Fruit fly (Drosophila melanogaster) whole organism, wandering third instar larva: ENCODE measurements around the gene CG6709.

Experiments used
- Abd-B ChIP-seq: fragments of >200 bp; optimal IDR thresholded peaks from 2 replicates; lab custom pipeline; 2017; ENCODE audit warnings: missing biosample characterization, missing genetic modification characterization
- CG32264 ChIP-seq: fragments of 200-800 bp; sonication (Bioruptor generic); optimal IDR thresholded peaks from 2 replicates; lab custom pipeline; 2016; ENCODE audit warnings: missing biosample characterization, missing genetic modification characterization
- CG9705 ChIP-seq: fragments of 200-800 bp; sonication (Bioruptor generic); optimal IDR thresholded peaks from 2 replicates; lab custom pipeline; 2018; ENCODE audit warnings: missing biosample characterization, mild to moderate bottlenecking, missing genetic modification characterization
- CrebA ChIP-seq: fragments of 200-800 bp; sonication (Bioruptor generic); optimal IDR thresholded peaks from 2 replicates; lab custom pipeline; 2016; ENCODE audit warnings: missing biosample characterization, mild to moderate bottlenecking, missing genetic modification characterization, borderline replicate concordance
- Dfd ChIP-seq: fragments of >200 bp; optimal IDR thresholded peaks from 2 replicates; lab custom pipeline; 2017; ENCODE audit warnings: missing biosample characterization, missing genetic modification characterization
- Dif ChIP-seq: fragments of 200-275, 200-300 bp; sonication (Bioruptor generic); optimal IDR thresholded peaks from 2 replicates; lab custom pipeline; 2018; ENCODE audit warnings: missing biosample characterization, missing genetic modification characterization; ENCODE audit not compliant: partially characterized antibody
- GATAd ChIP-seq: sonication (Bioruptor generic); optimal IDR thresholded peaks from 2 replicates; lab custom pipeline; 2016; ENCODE audit warnings: missing biosample characterization, missing genetic modification characterization
- HLH106 ChIP-seq: fragments of 200-800 bp; optimal IDR thresholded peaks from 3 replicates; lab custom pipeline; 2019; ENCODE audit warnings: missing biosample characterization, mild to moderate bottlenecking, missing genetic modification characterization, moderate library complexity
- Hnf4 ChIP-seq: fragments of 200-800 bp; sonication (Bioruptor generic); optimal IDR thresholded peaks from 2 replicates; lab custom pipeline; 2016; ENCODE audit warnings: missing biosample characterization, mild to moderate bottlenecking, missing genetic modification characterization
- Hr78 ChIP-seq: fragments of >200 bp; optimal IDR thresholded peaks from 2 replicates; lab custom pipeline; 2017; ENCODE audit warnings: missing biosample characterization, missing genetic modification characterization
- Hr83 ChIP-seq: fragments of 200-300 bp; sonication (Bioruptor generic); optimal IDR thresholded peaks from 2 replicates; lab custom pipeline; 2016; ENCODE audit warnings: missing biosample characterization, mild to moderate bottlenecking, missing genetic modification characterization, moderate library complexity; ENCODE audit not compliant: poor library complexity, severe bottlenecking
- Jra ChIP-seq: sonication (Bioruptor generic); optimal IDR thresholded peaks from 2 replicates; lab custom pipeline; 2016; ENCODE audit warnings: missing biosample characterization, missing genetic modification characterization
- Mio ChIP-seq: sonication (Bioruptor generic); optimal IDR thresholded peaks from 2 replicates; lab custom pipeline; 2016; ENCODE audit warnings: missing biosample characterization, missing genetic modification characterization
- Myc ChIP-seq: fragments of >200 bp; optimal IDR thresholded peaks from 2 replicates; lab custom pipeline; 2017
- N ChIP-seq: fragments of >200 bp; optimal IDR thresholded peaks from 2 replicates; lab custom pipeline; 2018; ENCODE audit warnings: missing biosample characterization, missing external identifiers, missing genetic modification characterization
- OdsH ChIP-seq: fragments of 200-800 bp; sonication (Bioruptor generic); optimal IDR thresholded peaks from 2 replicates; lab custom pipeline; 2016; ENCODE audit warnings: missing biosample characterization, mild to moderate bottlenecking, missing genetic modification characterization
- Rel ChIP-seq, 2 experiments: fragments of 200-800 bp; sonication (Bioruptor generic) in 1 of 2; optimal IDR thresholded peaks; 2 replicates in 1 of 2; 3 replicates in 1 of 2; lab custom pipeline; 2016 to 2019; ENCODE audit warnings: mild to moderate bottlenecking in 2 of 2, missing biosample characterization in 2 of 2, missing genetic modification characterization in 2 of 2, moderate library complexity in 1 of 2
- Sp1 ChIP-seq: fragments of 200-800 bp; sonication (Bioruptor generic); optimal IDR thresholded peaks from 3 replicates; lab custom pipeline; 2019; ENCODE audit warnings: missing biosample characterization, mild to moderate bottlenecking, missing genetic modification characterization, moderate library complexity
- Vsx2 ChIP-seq: fragments of 200-300, 225-300 bp; sonication (Bioruptor generic); optimal IDR thresholded peaks from 2 replicates; lab custom pipeline; 2018; ENCODE audit warnings: missing biosample characterization, missing genetic modification characterization; ENCODE audit not compliant: partially characterized antibody
- br ChIP-seq: fragments of 200-800 bp; sonication (Bioruptor generic); optimal IDR thresholded peaks from 2 replicates; lab custom pipeline; 2016; ENCODE audit warnings: missing biosample characterization, missing genetic modification characterization
- brk ChIP-seq: fragments of 200-800 bp; sonication (Bioruptor generic); optimal IDR thresholded peaks from 2 replicates; lab custom pipeline; 2016; ENCODE audit warnings: missing biosample characterization, mild to moderate bottlenecking, missing genetic modification characterization
- dl ChIP-seq, 2 experiments: fragments of 175-275, 200-275 bp in 1 of 2; fragments of 200-275 bp in 1 of 2; sonication (Bioruptor generic); optimal IDR thresholded peaks; lab custom pipeline; 2018; ENCODE audit warnings: mild to moderate bottlenecking in 2 of 2, missing biosample characterization in 2 of 2, missing genetic modification characterization in 2 of 2, moderate library complexity in 2 of 2; ENCODE audit not compliant: partially characterized antibody in 2 of 2, insufficient read depth in 1 of 2
- dmrt93B ChIP-seq: fragments of 200-800 bp; sonication (Bioruptor generic); optimal IDR thresholded peaks from 2 replicates; lab custom pipeline; 2018; ENCODE audit warnings: missing biosample characterization, mild to moderate bottlenecking, missing genetic modification characterization
- dsf ChIP-seq: sonication (Bioruptor generic); optimal IDR thresholded peaks from 2 replicates; lab custom pipeline; 2016; ENCODE audit warnings: missing biosample characterization, missing genetic modification characterization, borderline replicate concordance
- ey ChIP-seq: fragments of 200-800 bp; sonication (Bioruptor generic); optimal IDR thresholded peaks from 2 replicates; lab custom pipeline; 2016; ENCODE audit warnings: missing biosample characterization, missing genetic modification characterization
- foxo ChIP-seq, 2 experiments: fragments of 200-800 bp; sonication (Bioruptor generic); optimal IDR thresholded peaks; 2 replicates in 1 of 2; 3 replicates in 1 of 2; lab custom pipeline; 2016 to 2017; ENCODE audit warnings: missing biosample characterization in 2 of 2, missing genetic modification characterization in 2 of 2
- fru ChIP-seq: fragments of 200-800 bp; sonication (Bioruptor generic); optimal IDR thresholded peaks from 3 replicates; lab custom pipeline; 2016; ENCODE audit warnings: missing biosample characterization, mild to moderate bottlenecking, missing genetic modification characterization
- h ChIP-seq: fragments of 200-800 bp; sonication (Bioruptor generic); optimal IDR thresholded peaks from 3 replicates; lab custom pipeline; 2016; ENCODE audit warnings: missing biosample characterization, mild to moderate bottlenecking, missing genetic modification characterization
- jim ChIP-seq: fragments of 175-275, 200-325 bp; sonication (Bioruptor generic); optimal IDR thresholded peaks from 2 replicates; lab custom pipeline; 2016; ENCODE audit warnings: missing biosample characterization, mild to moderate bottlenecking, missing genetic modification characterization
- lola ChIP-seq: fragments of >200 bp; optimal IDR thresholded peaks from 2 replicates; lab custom pipeline; 2017; ENCODE audit warnings: missing biosample characterization, missing genetic modification characterization
- pan ChIP-seq: fragments of >200 bp; optimal IDR thresholded peaks from 2 replicates; lab custom pipeline; 2017
- psq ChIP-seq: fragments of 200-800 bp; sonication (Bioruptor generic); optimal IDR thresholded peaks from 3 replicates; lab custom pipeline; 2017; ENCODE audit warnings: missing biosample characterization, mild to moderate bottlenecking, missing genetic modification characterization, moderate library complexity
- rgr ChIP-seq: fragments of 200-800 bp; sonication (Bioruptor generic); optimal IDR thresholded peaks from 3 replicates; lab custom pipeline; 2016; ENCODE audit warnings: missing biosample characterization, mild to moderate bottlenecking, missing genetic modification characterization
- sage ChIP-seq: fragments of 200-800 bp; sonication (Bioruptor generic); optimal IDR thresholded peaks from 2 replicates; lab custom pipeline; 2016; ENCODE audit warnings: missing biosample characterization, mild to moderate bottlenecking, missing genetic modification characterization
- sv ChIP-seq: fragments of 200-800 bp; sonication (Bioruptor generic); optimal IDR thresholded peaks from 3 replicates; lab custom pipeline; 2016; ENCODE audit warnings: missing biosample characterization, missing genetic modification characterization
- tai ChIP-seq: sonication (Bioruptor generic); optimal IDR thresholded peaks from 2 replicates; lab custom pipeline; 2016; ENCODE audit warnings: missing biosample characterization, missing genetic modification characterization
- usp ChIP-seq: fragments of >200 bp; optimal IDR thresholded peaks from 2 replicates; lab custom pipeline; 2017; ENCODE audit warnings: missing biosample characterization, missing genetic modification characterization
- woc ChIP-seq: sonication (Bioruptor generic); optimal IDR thresholded peaks from 2 replicates; lab custom pipeline; 2016; ENCODE audit warnings: missing biosample characterization, mild to moderate bottlenecking, missing genetic modification characterization

CG6709 gene

DNA sequence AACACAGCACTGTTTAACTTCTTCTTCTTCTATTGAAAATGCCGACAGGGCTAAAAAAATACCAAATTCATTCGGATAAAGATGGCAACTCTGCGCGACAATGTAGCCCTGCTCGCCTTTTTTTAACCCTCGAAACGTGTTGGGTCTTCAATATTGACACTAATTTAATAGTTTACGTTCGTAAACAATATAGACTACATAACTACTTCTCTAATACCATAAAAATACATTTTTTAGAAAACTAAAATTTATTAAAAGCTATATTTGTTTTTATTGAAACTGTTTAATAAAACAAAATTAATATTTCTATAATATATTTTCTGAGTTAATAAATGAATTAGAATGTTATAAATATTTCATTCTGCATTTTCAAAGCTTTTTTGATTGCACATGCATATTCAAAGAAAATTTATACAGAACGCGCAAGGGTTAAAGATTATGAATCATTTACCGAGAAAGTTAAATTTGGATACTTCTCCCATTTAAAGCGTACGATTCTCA is 5.9 kb downstream of the CG6709 start, which contains the start of the genes Taf2 and CalpB:
Gene Taf2 (minus strand): TSS at position 54 of the 501 bp plus-strand sequence.
Gene CalpB (plus strand): TSS at position 133 of the 501 bp plus-strand sequence.
- peak; percentile 49 for TF ChIP-seq woc (GFP tag; lab: Kevin White, UChicago)
- peak; percentile 52 for TF ChIP-seq sv (GFP tag; lab: Kevin White, UChicago)
- TF ChIP-seq dmrt93B: peak; percentile 77
- TF ChIP-seq fru (GFP tag; lab: Kevin White, UChicago): peak; percentile 51
- TF ChIP-seq N (GFP tag; lab: Kevin White, UChicago): no peak
- no peak for TF ChIP-seq sage (GFP tag; lab: Kevin White, UChicago)
- TF ChIP-seq usp (GFP tag; lab: Kevin White, UChicago): no peak
- no peak for TF ChIP-seq Hr78 (GFP tag; lab: Kevin White, UChicago)
- TF ChIP-seq HLH106: peak; percentile 92
- TF ChIP-seq Sp1 (GFP tag; lab: Kevin White, UChicago): peak; percentile 89
- no peak for TF ChIP-seq CrebA (GFP tag; lab: Kevin White, UChicago)
- TF ChIP-seq CG9705 (GFP tag; lab: Kevin White, UChicago): peak; percentile 57
- no peak for TF ChIP-seq pan
- TF ChIP-seq br (GFP tag; lab: Kevin White, UChicago): no peak
- TF ChIP-seq OdsH (GFP tag; lab: Kevin White, UChicago): peak; percentile 80
- TF ChIP-seq psq: peak; percentile 77
- TF ChIP-seq brk (GFP tag; lab: Kevin White, UChicago): no peak
- TF ChIP-seq rgr: peak; percentile 78
- no peak for TF ChIP-seq tai (GFP tag; lab: Kevin White, UChicago)
- peak in 1 of 2 experiments; percentile 76 for TF ChIP-seq foxo (GFP tag; optimal IDR thresholded peaks at IDR 0.05; lab: Kevin White, UChicago)
- no peak for TF ChIP-seq Vsx2 (GFP tag; lab: Kevin White, UChicago)
- peak; percentile 68 for TF ChIP-seq h (GFP tag; lab: Kevin White, UChicago)
- no peak for TF ChIP-seq Myc
- peak; percentile 29 for TF ChIP-seq Hr83 (GFP tag; lab: Kevin White, UChicago)
- TF ChIP-seq Dfd (GFP tag; lab: Kevin White, UChicago): no peak
- TF ChIP-seq ey (GFP tag; lab: Kevin White, UChicago): peak; percentile 46
- no peak for TF ChIP-seq Mio
- no peak for TF ChIP-seq Jra (GFP tag; lab: Kevin White, UChicago)
- TF ChIP-seq Hnf4 (GFP tag; lab: Kevin White, UChicago): no peak
- TF ChIP-seq dsf (GFP tag; lab: Kevin White, UChicago): no peak
- TF ChIP-seq dl (GFP tag; optimal IDR thresholded peaks at IDR 0.05; lab: Kevin White, UChicago; ENCODE audit: insufficient read depth in 1 of 2, partially characterized antibody in 2 of 2): no peak
- peak; percentile 34 for TF ChIP-seq GATAd (GFP tag; lab: Kevin White, UChicago)
- no peak for TF ChIP-seq jim (GFP tag; lab: Kevin White, UChicago)
- no peak for TF ChIP-seq CG32264 (GFP tag; lab: Kevin White, UChicago)
- TF ChIP-seq Dif (GFP tag; lab: Kevin White, UChicago): no peak
- no peak for TF ChIP-seq Rel (GFP tag; optimal IDR thresholded peaks at IDR 0.05; lab: Kevin White, UChicago)
- TF ChIP-seq Rel (tag; optimal IDR thresholded peaks at IDR 0.05; lab: Kevin White, UChicago): peak; percentile 44
- TF ChIP-seq lola (GFP tag; lab: Kevin White, UChicago): no peak
- no peak for TF ChIP-seq Abd-B

dm6 chr3L:9878685-9879084 is 15.9 kb downstream of the CG6709 start, which contains the start of gene CG34382:
TSS of gene CG34382 (plus strand) at chr3L:9878985.
- TF ChIP-seq Abd-B: no peak
- no peak for TF ChIP-seq Mio
- TF ChIP-seq woc (GFP tag; lab: Kevin White, UChicago): no peak
- TF ChIP-seq CrebA (GFP tag; lab: Kevin White, UChicago): no peak
- no peak for TF ChIP-seq Jra (GFP tag; lab: Kevin White, UChicago)
- no peak for TF ChIP-seq tai (GFP tag; lab: Kevin White, UChicago)
- no peak for TF ChIP-seq sv (GFP tag; lab: Kevin White, UChicago)
- TF ChIP-seq jim (GFP tag; lab: Kevin White, UChicago): no peak
- TF ChIP-seq HLH106: no peak
- TF ChIP-seq Dif (GFP tag; lab: Kevin White, UChicago): no peak
- TF ChIP-seq GATAd (GFP tag; lab: Kevin White, UChicago): no peak
- no peak for TF ChIP-seq sage (GFP tag; lab: Kevin White, UChicago)
- TF ChIP-seq Hr78 (GFP tag; lab: Kevin White, UChicago): no peak
- no peak for TF ChIP-seq brk (GFP tag; lab: Kevin White, UChicago)
- TF ChIP-seq lola (GFP tag; lab: Kevin White, UChicago): no peak
- no peak for TF ChIP-seq ey (GFP tag; lab: Kevin White, UChicago)
- no peak for TF ChIP-seq Dfd (GFP tag; lab: Kevin White, UChicago)
- TF ChIP-seq usp (GFP tag; lab: Kevin White, UChicago): no peak
- no peak for TF ChIP-seq OdsH (GFP tag; lab: Kevin White, UChicago)
